Fruit fly (Drosophila melanogaster): Measurements from ENCODE around the gene Sas-6.

DNA sequence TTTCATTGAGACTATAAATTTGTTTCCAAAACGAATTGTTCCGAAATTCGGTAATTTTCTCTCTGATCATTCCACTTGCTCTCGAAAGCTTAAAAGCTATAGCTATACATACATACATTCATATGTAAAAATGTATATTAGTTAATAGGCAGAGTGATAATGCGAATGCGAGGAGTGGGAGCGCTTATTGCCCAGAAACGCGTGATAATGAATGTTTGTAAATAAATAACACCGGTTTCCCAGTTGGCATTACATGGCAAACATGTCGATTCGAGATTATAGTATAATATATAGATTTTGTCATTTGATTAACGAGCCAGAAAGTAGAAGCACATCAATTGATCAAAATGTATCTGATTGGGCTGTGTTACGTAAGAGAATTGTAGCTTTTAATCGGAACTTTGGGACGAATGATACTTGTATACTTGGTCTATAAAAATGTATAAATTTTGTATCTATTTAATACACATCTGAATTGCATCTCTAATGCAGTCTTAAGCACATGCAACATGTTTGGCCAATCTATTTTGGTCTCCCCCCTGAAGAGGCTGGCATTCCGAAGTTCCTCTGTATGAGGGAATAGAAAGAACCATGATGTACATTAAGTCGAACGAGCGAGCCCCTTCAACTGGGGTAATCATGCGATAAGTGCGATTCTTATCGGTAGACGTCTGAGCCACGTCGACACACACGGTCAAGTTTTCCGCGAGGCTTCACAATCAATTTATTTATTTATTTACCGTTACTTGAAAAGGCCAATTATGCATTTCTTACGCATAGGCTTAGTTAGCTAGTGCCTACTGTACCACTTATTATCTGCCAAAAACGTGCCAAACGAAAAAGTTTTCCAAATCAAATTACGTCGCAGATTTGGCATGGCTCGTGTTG lies 17.7 kb downstream of the Sas-6 start:
- TF ChIP-seq CG5204 (GFP tag; optimal IDR thresholded peaks at IDR 0.05) (no peak), CG1620 (GFP tag; optimal IDR thresholded peaks at IDR 0.05) (no peak), kay (GFP tag; ENCODE audit: borderline replicate concordance) (no peak), Hr96 (GFP tag; optimal IDR thresholded peaks at IDR 0.05) (no peak), bab1 (GFP tag; optimal IDR thresholded peaks at IDR 0.05) (no peak), toe (GFP tag; optimal IDR thresholded peaks at IDR 0.05) (no peak), CG11617 (GFP tag; optimal IDR thresholded peaks at IDR 0.05) (peak; percentile 30), tj (GFP tag; optimal IDR thresholded peaks at IDR 0.05) (peak; percentile 22), cnc (optimal IDR thresholded peaks at IDR 0.05) (no peak), CG7101 (tag; optimal IDR thresholded peaks at IDR 0.05) (peak; percentile 1), ovo (GFP tag; optimal IDR thresholded peaks at IDR 0.05) (peak; percentile 17), CG33017 (tag; optimal IDR thresholded peaks at IDR 0.05) (no peak), CG7045 (GFP tag; optimal IDR thresholded peaks at IDR 0.05) (peak; percentile 16)

All from whole organism, adult.